Worm (Caenorhabditis elegans) whole organism, L4/young adult: ENCODE data around the gene F28H7.2.

Source experiments
- W03F9.2 ChIP-seq: fragments of 150-350 bp; optimal IDR thresholded peaks from 2 replicates; lab custom pipeline; 2014; ENCODE audit warnings: missing biosample characterization, missing genetic modification characterization
- dao-5 ChIP-seq: sonication (generic microtip); optimal IDR thresholded peaks from 2 replicates; lab custom pipeline; 2016; ENCODE audit warnings: missing genotype, missing genetic modification characterization, moderate library complexity, missing compliant biosample characterization
- him-1 ChIP-seq: sonication (generic microtip); optimal IDR thresholded peaks from 2 replicates; lab custom pipeline; 2016; ENCODE audit warnings: missing genotype, missing genetic modification reagents, missing genetic modification characterization, missing compliant biosample characterization

F28H7.2 gene

ce11 chrV:10762695-10763094 is 15.0 kb downstream of the F28H7.2 start, which contains the start of gene sre-6:
TSS of gene sre-6 (minus strand) at chrV:10762795.
- no peak for TF ChIP-seq him-1
- no peak for TF ChIP-seq W03F9.2 (tag; lab: Kevin White, UChicago)
- TF ChIP-seq dao-5, result no peak

DNA sequence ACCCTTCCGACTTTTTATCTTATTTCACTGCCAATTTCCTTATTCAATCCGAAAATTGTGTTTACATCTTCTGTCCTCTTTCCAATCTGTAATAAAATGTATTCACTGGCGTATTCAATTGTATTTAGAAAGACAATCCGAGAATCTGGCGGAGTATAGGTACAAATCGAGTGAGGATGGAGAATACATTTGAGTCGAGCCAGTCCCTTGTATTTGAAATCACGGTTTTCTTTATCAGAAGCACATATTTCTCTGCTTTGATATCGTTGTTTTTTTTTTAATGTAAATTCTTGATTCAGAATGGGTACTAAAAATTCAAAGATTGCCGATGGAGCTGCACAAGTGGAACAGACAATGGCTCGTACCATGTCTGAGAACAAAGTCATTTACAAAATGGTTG is 16.4 kb downstream of the F28H7.2 start, which contains the start of gene ocr-1:
TSS of gene ocr-1 (plus strand) at position 301 of the 400 bp plus-strand sequence.
- TF ChIP-seq W03F9.2 (tag; lab: Kevin White, UChicago) (no peak), dao-5 (no peak), him-1 (no peak)

- TF ChIP-seq him-1, result no peak
- TF ChIP-seq dao-5, result no peak
- TF ChIP-seq W03F9.2 (tag; lab: Kevin White, UChicago), result no peak
Observed at ce11 chrV:10768892-10769291, 21.2 kb downstream of the F28H7.2 start.

ce11 chrV:10770026-10770425 is 22.3 kb downstream of the F28H7.2 start, which contains the start of the genes D1054.1 and pas-2:
TSS of gene D1054.1 (minus strand) at chrV:10770217.
TSS of gene pas-2 (plus strand) at chrV:10770368.
- TF ChIP-seq W03F9.2 (tag; lab: Kevin White, UChicago) (peak; percentile 48), dao-5 (no peak)

- TF ChIP-seq dao-5, result no peak
- no peak for TF ChIP-seq him-1
- TF ChIP-seq W03F9.2 (tag; lab: Kevin White, UChicago), result no peak
Observed at ce11 chrV:10771390-10771789, 23.7 kb downstream of the F28H7.2 start, which contains the start of gene D1054.3. TSS of gene D1054.3 (plus strand) at chrV:10771451.

ce11 chrV:10773216-10773615 is 25.5 kb downstream of the F28H7.2 start:
- TF ChIP-seq dao-5, result no peak
- no peak for TF ChIP-seq W03F9.2 (tag; lab: Kevin White, UChicago)
- TF ChIP-seq him-1, result no peak

- TF ChIP-seq him-1 (no peak), dao-5 (no peak), W03F9.2 (tag; lab: Kevin White, UChicago) (no peak)
Observed at ce11 chrV:10776528-10777055, 28.9 kb downstream of the F28H7.2 start, which contains the start of gene D1054.5. TSS of gene D1054.5 (minus strand) at chrV:10776578.

DNA sequence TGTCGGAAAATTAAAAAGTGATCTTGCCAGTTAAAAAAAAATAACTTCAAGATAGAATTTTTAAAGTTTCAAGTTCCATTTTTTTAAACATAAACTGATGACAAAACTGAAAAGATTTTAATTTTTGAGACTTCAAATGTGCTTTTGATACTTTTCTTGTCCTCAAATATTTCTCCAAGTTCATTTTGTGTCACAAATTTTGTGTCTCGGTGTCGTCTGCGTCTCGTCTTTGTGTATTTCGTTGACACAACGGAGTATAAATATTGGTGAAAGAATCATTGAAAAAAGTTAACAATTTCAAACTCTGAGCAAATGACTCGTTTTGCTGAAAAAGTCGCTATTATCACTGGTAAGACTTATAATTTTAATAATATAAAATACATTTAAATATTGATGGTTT is 36.3 kb downstream of the F28H7.2 start, which contains the start of gene D1054.8:
TSS of gene D1054.8 (plus strand) at position 301 of the 400 bp plus-strand sequence.
- TF ChIP-seq dao-5 (no peak), W03F9.2 (tag; lab: Kevin White, UChicago) (no peak), him-1 (no peak)

ce11 chrV:10790921-10791320 is 43.2 kb downstream of the F28H7.2 start, which contains the start of gene D1054.9:
TSS of gene D1054.9 (minus strand) at chrV:10791057.
- no peak for TF ChIP-seq dao-5
- TF ChIP-seq W03F9.2 (tag; lab: Kevin White, UChicago), result no peak
- TF ChIP-seq him-1, result no peak

DNA sequence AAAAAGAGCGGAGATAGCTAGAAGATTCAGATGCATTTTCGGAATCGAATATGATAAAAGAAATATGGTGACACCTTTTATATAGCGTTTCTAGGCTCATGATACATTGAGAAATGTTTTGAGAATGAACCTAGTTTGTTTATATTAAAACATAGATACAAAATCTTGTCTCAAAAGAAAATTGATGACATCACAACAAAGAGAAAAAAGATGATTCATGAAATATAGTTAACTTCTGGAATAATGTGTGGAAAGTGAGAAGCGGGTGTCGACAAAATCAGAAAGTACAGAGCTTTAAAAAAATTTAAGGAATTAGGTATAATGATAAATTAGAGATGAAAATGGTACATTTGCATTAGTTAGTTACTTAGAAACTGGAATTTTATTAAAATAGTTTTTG is 45.1 kb downstream of the F28H7.2 start, which contains the start of gene D1054.10:
TSS of gene D1054.10 (minus strand) at position 101 of the 400 bp plus-strand sequence.
- TF ChIP-seq dao-5 (no peak), him-1 (no peak), W03F9.2 (tag; lab: Kevin White, UChicago) (no peak)

- TF ChIP-seq W03F9.2 (tag; lab: Kevin White, UChicago) (no peak), dao-5 (no peak)
Observed at ce11 chrV:10793498-10793897, 45.8 kb downstream of the F28H7.2 start, which contains the start of gene ule-3. TSS of gene ule-3 (plus strand) at chrV:10793798.

ce11 chrV:10794463-10794862 is 46.8 kb downstream of the F28H7.2 start:
- no peak for TF ChIP-seq W03F9.2 (tag; lab: Kevin White, UChicago)
- TF ChIP-seq dao-5, result no peak
- no peak for TF ChIP-seq him-1

ce11 chrV:10795494-10795893 is 47.8 kb downstream of the F28H7.2 start, which contains the start of gene D1054.19:
TSS of gene D1054.19 (plus strand) at chrV:10795794.
- TF ChIP-seq W03F9.2 (tag; lab: Kevin White, UChicago), result no peak
- no peak for TF ChIP-seq dao-5
- TF ChIP-seq him-1, result no peak

DNA sequence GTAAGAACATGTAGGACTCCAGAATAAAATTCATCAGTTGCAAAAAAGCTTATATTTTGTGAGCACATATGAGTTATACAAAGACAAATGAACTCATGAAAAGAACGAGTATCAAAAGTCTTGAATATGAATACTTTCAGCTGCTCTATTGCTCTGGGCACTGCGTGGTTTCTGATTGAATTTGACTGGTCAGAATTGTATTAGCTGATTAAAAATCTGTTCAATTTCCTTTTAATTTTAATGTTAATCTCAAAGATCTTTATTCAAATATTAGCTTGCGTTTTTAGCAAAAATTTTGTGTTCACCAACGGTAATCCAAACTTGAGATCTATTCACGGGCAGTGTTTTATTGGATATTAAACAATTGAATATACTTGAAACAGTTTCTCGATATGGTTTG is 50.4 kb downstream of the F28H7.2 start, which contains the start of gene srh-184:
TSS of gene srh-184 (minus strand) at position 101 of the 400 bp plus-strand sequence.
- TF ChIP-seq W03F9.2 (tag; lab: Kevin White, UChicago) (no peak), him-1 (no peak), dao-5 (no peak)
